Worm (Caenorhabditis elegans): ENCODE measurements around the gene Y41C4A.12.

DNA sequence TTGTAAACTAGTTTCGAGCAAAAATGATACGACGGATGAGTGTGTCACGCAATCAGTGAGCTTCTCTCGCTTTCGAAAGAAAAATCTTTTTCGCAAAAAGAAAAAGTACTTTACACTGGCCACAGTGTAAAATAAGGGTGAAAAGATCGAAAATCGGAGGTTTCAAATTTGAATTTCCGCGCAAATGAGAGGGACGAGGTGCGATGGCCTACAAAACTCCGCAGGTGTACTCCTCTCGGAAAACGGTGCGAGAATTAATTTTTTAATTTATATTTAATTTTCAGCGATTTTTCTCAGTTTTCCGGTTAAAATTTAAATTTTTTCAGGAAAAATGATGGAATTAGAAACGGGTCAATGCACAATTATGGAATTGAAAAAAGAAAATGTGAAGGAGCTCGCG is 20.2 kb upstream of the Y41C4A.12 start, which contains the start of gene mrt-2:
- TF ChIP-seq hlh-8 (tag; optimal IDR thresholded peaks at IDR 0.05) (peak; percentile 77), ama-1 (optimal IDR thresholded peaks at IDR 0.05) (no peak), ceh-45 (GFP tag; IDR thresholded peaks at IDR 0.05) (no peak), pha-4 (tag; optimal IDR thresholded peaks at IDR 0.05) (no peak)

All from whole organism, late embryonic.